Worm (Caenorhabditis elegans): ENCODE measurements around the gene F11D11.21.

- TF ChIP-seq F13H6.1 (tag; optimal IDR thresholded peaks at IDR 0.05) (no peak), nhr-237 (tag; optimal IDR thresholded peaks at IDR 0.05) (no peak), snpc-4 (tag; optimal IDR thresholded peaks at IDR 0.05) (no peak), lin-13 (GFP tag; optimal IDR thresholded peaks at IDR 0.05) (no peak), ZK546.5 (tag; optimal IDR thresholded peaks at IDR 0.05) (no peak), ztf-11 (tag; optimal IDR thresholded peaks at IDR 0.05) (no peak), egl-27 (tag; optimal IDR thresholded peaks at IDR 0.05) (no peak), ama-1 (optimal IDR thresholded peaks at IDR 0.05) (no peak)
Measured at ce11 chrV:18780605-18781004, 30.3 kb upstream of the F11D11.21 start.

Measured in whole organism, L2 larva.